Fruit fly (Drosophila melanogaster) whole organism, wandering third instar larva: ENCODE data around the gene uif.

Experiments
- Abd-B ChIP-seq: fragments of >200 bp; optimal IDR thresholded peaks from 2 replicates; lab custom pipeline; 2017; ENCODE audit warnings: missing biosample characterization, missing genetic modification characterization
- CG32264 ChIP-seq: fragments of 200-800 bp; sonication (Bioruptor generic); optimal IDR thresholded peaks from 2 replicates; lab custom pipeline; 2016; ENCODE audit warnings: missing biosample characterization, missing genetic modification characterization
- CG9705 ChIP-seq: fragments of 200-800 bp; sonication (Bioruptor generic); optimal IDR thresholded peaks from 2 replicates; lab custom pipeline; 2018; ENCODE audit warnings: missing biosample characterization, mild to moderate bottlenecking, missing genetic modification characterization
- CrebA ChIP-seq: fragments of 200-800 bp; sonication (Bioruptor generic); optimal IDR thresholded peaks from 2 replicates; lab custom pipeline; 2016; ENCODE audit warnings: missing biosample characterization, mild to moderate bottlenecking, missing genetic modification characterization, borderline replicate concordance
- Dfd ChIP-seq: fragments of >200 bp; optimal IDR thresholded peaks from 2 replicates; lab custom pipeline; 2017; ENCODE audit warnings: missing biosample characterization, missing genetic modification characterization
- Dif ChIP-seq: fragments of 200-275, 200-300 bp; sonication (Bioruptor generic); optimal IDR thresholded peaks from 2 replicates; lab custom pipeline; 2018; ENCODE audit warnings: missing biosample characterization, missing genetic modification characterization; ENCODE audit not compliant: partially characterized antibody
- GATAd ChIP-seq: sonication (Bioruptor generic); optimal IDR thresholded peaks from 2 replicates; lab custom pipeline; 2016; ENCODE audit warnings: missing biosample characterization, missing genetic modification characterization
- HLH106 ChIP-seq: fragments of 200-800 bp; optimal IDR thresholded peaks from 3 replicates; lab custom pipeline; 2019; ENCODE audit warnings: missing biosample characterization, mild to moderate bottlenecking, missing genetic modification characterization, moderate library complexity
- Hnf4 ChIP-seq: fragments of 200-800 bp; sonication (Bioruptor generic); optimal IDR thresholded peaks from 2 replicates; lab custom pipeline; 2016; ENCODE audit warnings: missing biosample characterization, mild to moderate bottlenecking, missing genetic modification characterization
- Hr83 ChIP-seq: fragments of 200-300 bp; sonication (Bioruptor generic); optimal IDR thresholded peaks from 2 replicates; lab custom pipeline; 2016; ENCODE audit warnings: missing biosample characterization, mild to moderate bottlenecking, missing genetic modification characterization, moderate library complexity; ENCODE audit not compliant: poor library complexity, severe bottlenecking
- Mio ChIP-seq: sonication (Bioruptor generic); optimal IDR thresholded peaks from 2 replicates; lab custom pipeline; 2016; ENCODE audit warnings: missing biosample characterization, missing genetic modification characterization
- OdsH ChIP-seq: fragments of 200-800 bp; sonication (Bioruptor generic); optimal IDR thresholded peaks from 2 replicates; lab custom pipeline; 2016; ENCODE audit warnings: missing biosample characterization, mild to moderate bottlenecking, missing genetic modification characterization
- Rel ChIP-seq, 2 experiments: fragments of 200-800 bp; sonication (Bioruptor generic) in 1 of 2; optimal IDR thresholded peaks; 2 replicates in 1 of 2; 3 replicates in 1 of 2; lab custom pipeline; 2016 to 2019; ENCODE audit warnings: mild to moderate bottlenecking in 2 of 2, missing biosample characterization in 2 of 2, missing genetic modification characterization in 2 of 2, moderate library complexity in 1 of 2
- Sp1 ChIP-seq: fragments of 200-800 bp; sonication (Bioruptor generic); optimal IDR thresholded peaks from 3 replicates; lab custom pipeline; 2019; ENCODE audit warnings: missing biosample characterization, mild to moderate bottlenecking, missing genetic modification characterization, moderate library complexity
- br ChIP-seq: fragments of 200-800 bp; sonication (Bioruptor generic); optimal IDR thresholded peaks from 2 replicates; lab custom pipeline; 2016; ENCODE audit warnings: missing biosample characterization, missing genetic modification characterization
- brk ChIP-seq: fragments of 200-800 bp; sonication (Bioruptor generic); optimal IDR thresholded peaks from 2 replicates; lab custom pipeline; 2016; ENCODE audit warnings: missing biosample characterization, mild to moderate bottlenecking, missing genetic modification characterization
- dl ChIP-seq, 2 experiments: fragments of 175-275, 200-275 bp in 1 of 2; fragments of 200-275 bp in 1 of 2; sonication (Bioruptor generic); optimal IDR thresholded peaks; lab custom pipeline; 2018; ENCODE audit warnings: mild to moderate bottlenecking in 2 of 2, missing biosample characterization in 2 of 2, missing genetic modification characterization in 2 of 2, moderate library complexity in 2 of 2; ENCODE audit not compliant: partially characterized antibody in 2 of 2, insufficient read depth in 1 of 2
- dmrt93B ChIP-seq: fragments of 200-800 bp; sonication (Bioruptor generic); optimal IDR thresholded peaks from 2 replicates; lab custom pipeline; 2018; ENCODE audit warnings: missing biosample characterization, mild to moderate bottlenecking, missing genetic modification characterization
- foxo ChIP-seq, 2 experiments: fragments of 200-800 bp; sonication (Bioruptor generic); optimal IDR thresholded peaks; 2 replicates in 1 of 2; 3 replicates in 1 of 2; lab custom pipeline; 2016 to 2017; ENCODE audit warnings: missing biosample characterization in 2 of 2, missing genetic modification characterization in 2 of 2
- fru ChIP-seq: fragments of 200-800 bp; sonication (Bioruptor generic); optimal IDR thresholded peaks from 3 replicates; lab custom pipeline; 2016; ENCODE audit warnings: missing biosample characterization, mild to moderate bottlenecking, missing genetic modification characterization
- h ChIP-seq: fragments of 200-800 bp; sonication (Bioruptor generic); optimal IDR thresholded peaks from 3 replicates; lab custom pipeline; 2016; ENCODE audit warnings: missing biosample characterization, mild to moderate bottlenecking, missing genetic modification characterization
- jim ChIP-seq: fragments of 175-275, 200-325 bp; sonication (Bioruptor generic); optimal IDR thresholded peaks from 2 replicates; lab custom pipeline; 2016; ENCODE audit warnings: missing biosample characterization, mild to moderate bottlenecking, missing genetic modification characterization
- lola ChIP-seq: fragments of >200 bp; optimal IDR thresholded peaks from 2 replicates; lab custom pipeline; 2017; ENCODE audit warnings: missing biosample characterization, missing genetic modification characterization
- psq ChIP-seq: fragments of 200-800 bp; sonication (Bioruptor generic); optimal IDR thresholded peaks from 3 replicates; lab custom pipeline; 2017; ENCODE audit warnings: missing biosample characterization, mild to moderate bottlenecking, missing genetic modification characterization, moderate library complexity
- rgr ChIP-seq: fragments of 200-800 bp; sonication (Bioruptor generic); optimal IDR thresholded peaks from 3 replicates; lab custom pipeline; 2016; ENCODE audit warnings: missing biosample characterization, mild to moderate bottlenecking, missing genetic modification characterization
- sv ChIP-seq: fragments of 200-800 bp; sonication (Bioruptor generic); optimal IDR thresholded peaks from 3 replicates; lab custom pipeline; 2016; ENCODE audit warnings: missing biosample characterization, missing genetic modification characterization
- tai ChIP-seq: sonication (Bioruptor generic); optimal IDR thresholded peaks from 2 replicates; lab custom pipeline; 2016; ENCODE audit warnings: missing biosample characterization, missing genetic modification characterization
- usp ChIP-seq: fragments of >200 bp; optimal IDR thresholded peaks from 2 replicates; lab custom pipeline; 2017; ENCODE audit warnings: missing biosample characterization, missing genetic modification characterization
- woc ChIP-seq: sonication (Bioruptor generic); optimal IDR thresholded peaks from 2 replicates; lab custom pipeline; 2016; ENCODE audit warnings: missing biosample characterization, mild to moderate bottlenecking, missing genetic modification characterization

Gene uif

DNA sequence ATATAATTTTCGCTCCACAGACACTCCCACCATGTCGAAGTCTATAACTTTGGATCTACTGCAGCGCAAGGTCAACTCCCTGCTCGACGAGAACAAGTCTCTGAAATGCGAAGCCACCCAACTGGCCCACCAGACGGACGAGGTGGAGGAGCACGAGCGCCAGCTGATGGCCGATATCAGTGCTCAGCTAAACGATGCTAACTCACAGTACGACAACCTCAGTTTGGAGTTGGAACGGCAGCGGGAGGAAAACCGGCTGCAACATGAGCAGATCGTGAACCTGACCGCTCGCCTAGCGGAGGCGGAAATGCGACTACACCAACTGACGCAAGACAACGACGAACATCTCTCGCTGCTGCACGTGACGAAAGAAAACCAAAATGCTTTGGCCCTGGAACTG, 41.6 kb upstream of the uif start:
- TF ChIP-seq Mio (GFP tag; lab: Kevin White, UChicago) = no peak
- no peak for TF ChIP-seq psq (GFP tag; lab: Kevin White, UChicago)
- no peak for TF ChIP-seq GATAd
- TF ChIP-seq lola (GFP tag; lab: Kevin White, UChicago) = no peak
- no peak for TF ChIP-seq dmrt93B (GFP tag; lab: Kevin White, UChicago)
- no peak for TF ChIP-seq foxo (GFP tag; optimal IDR thresholded peaks at IDR 0.05; lab: Kevin White, UChicago)
- TF ChIP-seq Dif (GFP tag; lab: Kevin White, UChicago) = no peak

DNA sequence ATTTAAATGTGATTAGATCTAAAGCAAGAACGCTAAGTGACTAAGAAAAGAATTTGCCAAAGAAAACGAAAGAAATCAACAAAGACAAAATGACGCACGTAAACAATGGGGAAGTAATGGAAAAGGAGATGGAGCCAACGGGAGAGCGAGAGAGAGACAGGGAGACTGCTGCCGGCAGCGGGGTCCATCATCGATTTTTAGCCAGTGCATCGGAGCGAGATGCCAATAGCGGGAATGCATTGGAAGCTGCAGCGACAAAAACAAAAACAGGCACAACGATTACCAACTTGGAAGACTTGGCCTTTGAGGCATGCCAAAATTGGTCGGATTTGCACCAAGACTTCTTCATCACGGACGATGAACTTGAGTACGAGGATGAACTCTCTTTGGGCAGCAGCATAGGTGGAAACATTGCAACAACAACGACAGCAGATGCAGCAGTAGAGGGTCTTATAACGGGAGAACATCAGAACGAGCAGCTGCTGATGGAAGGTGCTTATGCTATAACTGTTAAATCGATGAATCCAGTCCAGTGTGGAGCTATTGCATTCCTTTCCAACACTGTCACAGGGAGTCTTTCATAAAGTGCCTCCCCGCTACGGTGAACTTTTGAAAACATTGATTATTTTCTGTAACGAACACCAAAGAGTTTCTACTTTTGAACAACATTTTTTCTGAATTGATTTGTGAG, 40.5 kb upstream of the uif start:
- no peak for TF ChIP-seq Rel (GFP tag; optimal IDR thresholded peaks at IDR 0.05; lab: Kevin White, UChicago)
- no peak for TF ChIP-seq Rel (tag; optimal IDR thresholded peaks at IDR 0.05; lab: Kevin White, UChicago)
- peak; percentile 26 for TF ChIP-seq fru
- peak; percentile 59 for TF ChIP-seq psq (GFP tag; lab: Kevin White, UChicago)
- TF ChIP-seq, all 38 proteins: peak for 2

dm6 chr2L:7049680-7050289, 39.6 kb upstream of the uif start:
- TF ChIP-seq psq (GFP tag; lab: Kevin White, UChicago) = no peak

dm6 chr2L:7049009-7049647, 39.0 kb upstream of the uif start:
- TF ChIP-seq Dif (GFP tag; lab: Kevin White, UChicago) = peak; percentile 60
- peak; percentile 13 for TF ChIP-seq brk
- TF ChIP-seq Abd-B (GFP tag; lab: Kevin White, UChicago) = no peak
- TF ChIP-seq woc (GFP tag; lab: Kevin White, UChicago) = peak; percentile 78
- no peak for TF ChIP-seq rgr (GFP tag; lab: Kevin White, UChicago)
- peak; percentile 37 for TF ChIP-seq psq (GFP tag; lab: Kevin White, UChicago)
- no peak for TF ChIP-seq usp
- peak; percentile 1 for TF ChIP-seq fru
- peak; percentile 65 for TF ChIP-seq Hnf4
- TF ChIP-seq jim (GFP tag; lab: Kevin White, UChicago) = no peak
- TF ChIP-seq tai (GFP tag; lab: Kevin White, UChicago) = no peak
- peak; percentile 1 to 15 for TF ChIP-seq foxo (GFP tag; optimal IDR thresholded peaks at IDR 0.05; lab: Kevin White, UChicago)
- no peak for TF ChIP-seq sv
- no peak for TF ChIP-seq CG9705 (GFP tag; lab: Kevin White, UChicago)
- TF ChIP-seq HLH106 (tag; lab: Kevin White, UChicago) = peak; percentile 5
- TF ChIP-seq CG32264 (GFP tag; lab: Kevin White, UChicago) = no peak
- TF ChIP-seq CrebA (GFP tag; lab: Kevin White, UChicago) = no peak
- no peak for TF ChIP-seq Dfd (GFP tag; lab: Kevin White, UChicago)
- TF ChIP-seq Hr83 (GFP tag; lab: Kevin White, UChicago) = peak; percentile 67
- TF ChIP-seq Rel (GFP tag; optimal IDR thresholded peaks at IDR 0.05; lab: Kevin White, UChicago) = no peak
- TF ChIP-seq Rel (tag; optimal IDR thresholded peaks at IDR 0.05; lab: Kevin White, UChicago) = peak; percentile 41
- peak; percentile 60 for TF ChIP-seq Sp1
- peak in 1 of 2 experiments; percentile 39 for TF ChIP-seq dl (GFP tag; optimal IDR thresholded peaks at IDR 0.05; lab: Kevin White, UChicago; ENCODE audit: insufficient read depth in 1 of 2, partially characterized antibody in 2 of 2)
- peak; percentile 16 for TF ChIP-seq h (GFP tag; lab: Kevin White, UChicago)
- no peak for TF ChIP-seq br (GFP tag; lab: Kevin White, UChicago)

DNA sequence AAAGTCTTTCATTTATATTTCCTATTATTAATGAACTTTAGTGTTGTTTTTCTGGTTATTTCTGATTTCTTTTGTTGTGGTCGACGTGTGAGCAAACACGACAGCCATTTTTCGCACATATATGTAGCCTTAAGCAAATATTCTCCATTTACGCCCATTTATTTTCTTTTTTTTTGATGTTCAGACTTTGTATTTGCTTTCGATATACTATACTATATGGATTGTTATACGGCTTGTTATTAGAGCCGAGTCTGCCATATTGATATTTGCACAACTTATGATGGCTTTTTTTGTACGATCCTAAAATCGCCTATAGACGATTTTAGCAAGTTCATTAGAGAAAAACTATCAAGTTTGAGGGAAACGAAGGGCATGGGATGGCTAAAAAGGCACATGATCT, 37.5 kb upstream of the uif start:
- TF ChIP-seq OdsH (GFP tag; lab: Kevin White, UChicago) = peak; percentile 17
- no peak for TF ChIP-seq dmrt93B (GFP tag; lab: Kevin White, UChicago)
- TF ChIP-seq Rel (GFP tag; optimal IDR thresholded peaks at IDR 0.05; lab: Kevin White, UChicago) = no peak
- no peak for TF ChIP-seq Rel (tag; optimal IDR thresholded peaks at IDR 0.05; lab: Kevin White, UChicago)
- no peak for TF ChIP-seq CG32264 (GFP tag; lab: Kevin White, UChicago)
- no peak for TF ChIP-seq dl (GFP tag; optimal IDR thresholded peaks at IDR 0.05; lab: Kevin White, UChicago; ENCODE audit: insufficient read depth in 1 of 2, partially characterized antibody in 2 of 2)
